Fruit fly (Drosophila melanogaster) whole organism, wandering third instar larva: ENCODE results near the gene Vm26Ab.

Experiments
- GATAd ChIP-seq: sonication (Bioruptor generic); optimal IDR thresholded peaks from 2 replicates; lab custom pipeline; 2016; ENCODE audit warnings: missing biosample characterization, missing genetic modification characterization
- Mio ChIP-seq: sonication (Bioruptor generic); optimal IDR thresholded peaks from 2 replicates; lab custom pipeline; 2016; ENCODE audit warnings: missing biosample characterization, missing genetic modification characterization
- br ChIP-seq: fragments of 200-800 bp; sonication (Bioruptor generic); optimal IDR thresholded peaks from 2 replicates; lab custom pipeline; 2016; ENCODE audit warnings: missing biosample characterization, missing genetic modification characterization
- fru ChIP-seq: fragments of 200-800 bp; sonication (Bioruptor generic); optimal IDR thresholded peaks from 3 replicates; lab custom pipeline; 2016; ENCODE audit warnings: missing biosample characterization, mild to moderate bottlenecking, missing genetic modification characterization
- psq ChIP-seq: fragments of 200-800 bp; sonication (Bioruptor generic); optimal IDR thresholded peaks from 3 replicates; lab custom pipeline; 2017; ENCODE audit warnings: missing biosample characterization, mild to moderate bottlenecking, missing genetic modification characterization, moderate library complexity

DNA sequence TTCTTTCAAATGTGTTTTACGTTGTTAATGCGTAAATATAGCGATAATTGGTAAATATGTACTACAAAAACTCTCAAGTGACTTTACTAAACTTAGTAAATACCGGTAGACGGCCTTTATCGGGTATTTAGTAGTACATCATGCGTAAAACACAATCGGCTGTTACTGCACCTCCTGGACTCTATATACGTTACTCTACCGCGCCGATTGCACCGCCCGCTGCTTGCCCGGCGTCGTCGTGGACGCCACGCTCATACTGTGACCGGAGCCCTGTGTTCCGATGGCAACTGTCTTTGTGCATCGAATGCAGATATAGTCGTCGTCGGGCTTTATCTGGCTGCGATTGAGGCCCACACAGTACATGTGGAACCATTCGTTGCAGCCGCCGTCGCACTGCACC is 33.6 kb downstream of the Vm26Ab start:
- TF ChIP-seq br (GFP tag; lab: Kevin White, UChicago) (no peak), fru (GFP tag; lab: Kevin White, UChicago) (no peak), psq (GFP tag; lab: Kevin White, UChicago) (no peak), GATAd (no peak), Mio (GFP tag; lab: Kevin White, UChicago) (no peak)
